Worm (Caenorhabditis elegans): ENCODE results near the gene B0563.18.

- TF ChIP-seq dao-5 (tag; optimal IDR thresholded peaks at IDR 0.05) (no peak), him-1 (tag; optimal IDR thresholded peaks at IDR 0.05) (no peak), W03F9.2 (tag; optimal IDR thresholded peaks at IDR 0.05) (no peak)
Observed at ce11 chrX:9168239-9168638, 4.1 kb upstream of the B0563.18 start, which contains the start of gene B0563.9.
